Worm (Caenorhabditis elegans) whole organism, early embryonic: ENCODE data around the gene B0513.90.

Experiments used
- B0310.2 ChIP-seq: sonication (generic microtip); optimal IDR thresholded peaks from 2 replicates; lab custom pipeline; 2016; ENCODE audit warnings: mild to moderate bottlenecking, missing genetic modification characterization, missing compliant biosample characterization
- aly-1 ChIP-seq: sonication (generic microtip); optimal IDR thresholded peaks from 2 replicates; lab custom pipeline; 2016; ENCODE audit warnings: missing genetic modification characterization, missing compliant biosample characterization
- ama-1 ChIP-seq: fragments of 150-350 bp; optimal IDR thresholded peaks from 2 replicates; lab custom pipeline; 2014
- ceh-13 ChIP-seq: fragments of 200-800 bp; sonication (Bioruptor generic); optimal IDR thresholded peaks from 2 replicates; lab custom pipeline; 2018; ENCODE audit warnings: mild to moderate bottlenecking, missing genetic modification characterization, missing compliant biosample characterization
- flt-1 ChIP-seq: fragments of 200-800 bp; sonication (Bioruptor generic); IDR thresholded peaks from 2 replicates; pipeline ENCODE4 v1.3.6; 2022; ENCODE audit warnings: missing genetic modification characterization, missing compliant biosample characterization
- hmbx-1 ChIP-seq: sonication (generic microtip); optimal IDR thresholded peaks from 2 replicates; lab custom pipeline; 2016; ENCODE audit warnings: mild to moderate bottlenecking, missing genetic modification characterization, missing compliant biosample characterization
- hmg-4 ChIP-seq: fragments of 200-800 bp; sonication (Bioruptor generic); optimal IDR thresholded peaks from 2 replicates; lab custom pipeline; 2018; ENCODE audit warnings: mild to moderate bottlenecking, missing genetic modification characterization, missing compliant biosample characterization
- scrt-1 ChIP-seq: fragments of 200-800 bp; sonication (Bioruptor generic); IDR thresholded peaks from 2 replicates; pipeline ENCODE4 v1.3.6; 2022; ENCODE audit warnings: missing genetic modification characterization, missing compliant biosample characterization
- sea-1 ChIP-seq: fragments of 200-800 bp; sonication (Bioruptor generic); conservative IDR thresholded peaks from 2 replicates; pipeline ENCODE4 v1.3.6; 2022; ENCODE audit warnings: missing genetic modification characterization, missing compliant biosample characterization
- tbx-37 ChIP-seq: fragments of 200-800 bp; sonication (Bioruptor generic); conservative IDR thresholded peaks from 2 replicates; pipeline ENCODE4 v1.3.6; 2022; ENCODE audit warnings: missing genetic modification reagents, missing genetic modification characterization, missing compliant biosample characterization
- tra-4 ChIP-seq: sonication (generic microtip); optimal IDR thresholded peaks from 2 replicates; lab custom pipeline; 2017; ENCODE audit warnings: missing genetic modification characterization, missing compliant biosample characterization

DNA sequence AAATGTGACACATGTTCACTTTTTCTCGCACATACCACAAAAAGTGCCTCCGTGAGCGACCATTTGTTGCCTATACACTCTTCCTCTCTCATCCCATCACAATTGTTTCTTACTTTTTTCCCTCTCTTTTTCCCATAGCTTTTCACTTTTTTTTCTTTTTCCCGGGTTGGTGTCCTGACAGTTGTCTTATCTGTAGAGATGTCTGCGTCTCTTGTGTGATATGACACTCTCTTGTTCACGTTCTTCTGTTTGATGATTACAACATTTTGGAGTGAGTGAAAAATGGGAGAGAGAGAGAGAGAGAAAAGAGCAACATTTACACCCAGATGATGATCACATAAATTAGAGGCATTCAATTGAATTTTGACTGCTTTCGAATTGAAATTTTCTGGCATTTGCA, 40.5 kb upstream of the B0513.90 start:
- TF ChIP-seq ama-1 = no peak
- no peak for TF ChIP-seq scrt-1 (GFP tag; lab: Robert Waterston, UW)
- TF ChIP-seq B0310.2 = no peak
- TF ChIP-seq aly-1 (tag; lab: Kevin White, UChicago) = no peak
- TF ChIP-seq hmg-4 (GFP tag; lab: Kevin White, UChicago) = no peak
- TF ChIP-seq ceh-13 (GFP tag; lab: Kevin White, UChicago) = no peak
- TF ChIP-seq flt-1 (GFP tag; lab: Robert Waterston, UW) = no peak
- no peak for TF ChIP-seq hmbx-1 (tag; lab: Kevin White, UChicago)
- TF ChIP-seq tbx-37 (GFP tag; lab: Robert Waterston, UW) = no peak
- no peak for TF ChIP-seq sea-1 (GFP tag; lab: Robert Waterston, UW)
- TF ChIP-seq tra-4 (tag; lab: Kevin White, UChicago) = no peak
